Fruit fly (Drosophila melanogaster) whole organism, wandering third instar larva: ENCODE data around the gene Nct.

ENCODE experiments used
- Abd-B ChIP-seq: fragments of >200 bp; optimal IDR thresholded peaks from 2 replicates; lab custom pipeline; 2017; ENCODE audit warnings: missing biosample characterization, missing genetic modification characterization
- CG32264 ChIP-seq: fragments of 200-800 bp; sonication (Bioruptor generic); optimal IDR thresholded peaks from 2 replicates; lab custom pipeline; 2016; ENCODE audit warnings: missing biosample characterization, missing genetic modification characterization
- CG9705 ChIP-seq: fragments of 200-800 bp; sonication (Bioruptor generic); optimal IDR thresholded peaks from 2 replicates; lab custom pipeline; 2018; ENCODE audit warnings: missing biosample characterization, mild to moderate bottlenecking, missing genetic modification characterization
- CrebA ChIP-seq: fragments of 200-800 bp; sonication (Bioruptor generic); optimal IDR thresholded peaks from 2 replicates; lab custom pipeline; 2016; ENCODE audit warnings: missing biosample characterization, mild to moderate bottlenecking, missing genetic modification characterization, borderline replicate concordance
- Dfd ChIP-seq: fragments of >200 bp; optimal IDR thresholded peaks from 2 replicates; lab custom pipeline; 2017; ENCODE audit warnings: missing biosample characterization, missing genetic modification characterization
- Dif ChIP-seq: fragments of 200-275, 200-300 bp; sonication (Bioruptor generic); optimal IDR thresholded peaks from 2 replicates; lab custom pipeline; 2018; ENCODE audit warnings: missing biosample characterization, missing genetic modification characterization; ENCODE audit not compliant: partially characterized antibody
- GATAd ChIP-seq: sonication (Bioruptor generic); optimal IDR thresholded peaks from 2 replicates; lab custom pipeline; 2016; ENCODE audit warnings: missing biosample characterization, missing genetic modification characterization
- HLH106 ChIP-seq: fragments of 200-800 bp; optimal IDR thresholded peaks from 3 replicates; lab custom pipeline; 2019; ENCODE audit warnings: missing biosample characterization, mild to moderate bottlenecking, missing genetic modification characterization, moderate library complexity
- Hr78 ChIP-seq: fragments of >200 bp; optimal IDR thresholded peaks from 2 replicates; lab custom pipeline; 2017; ENCODE audit warnings: missing biosample characterization, missing genetic modification characterization
- Hr83 ChIP-seq: fragments of 200-300 bp; sonication (Bioruptor generic); optimal IDR thresholded peaks from 2 replicates; lab custom pipeline; 2016; ENCODE audit warnings: missing biosample characterization, mild to moderate bottlenecking, missing genetic modification characterization, moderate library complexity; ENCODE audit not compliant: poor library complexity, severe bottlenecking
- Jra ChIP-seq: sonication (Bioruptor generic); optimal IDR thresholded peaks from 2 replicates; lab custom pipeline; 2016; ENCODE audit warnings: missing biosample characterization, missing genetic modification characterization
- Mio ChIP-seq: sonication (Bioruptor generic); optimal IDR thresholded peaks from 2 replicates; lab custom pipeline; 2016; ENCODE audit warnings: missing biosample characterization, missing genetic modification characterization
- Myc ChIP-seq: fragments of >200 bp; optimal IDR thresholded peaks from 2 replicates; lab custom pipeline; 2017
- N ChIP-seq: fragments of >200 bp; optimal IDR thresholded peaks from 2 replicates; lab custom pipeline; 2018; ENCODE audit warnings: missing biosample characterization, missing external identifiers, missing genetic modification characterization
- OdsH ChIP-seq: fragments of 200-800 bp; sonication (Bioruptor generic); optimal IDR thresholded peaks from 2 replicates; lab custom pipeline; 2016; ENCODE audit warnings: missing biosample characterization, mild to moderate bottlenecking, missing genetic modification characterization
- Rel ChIP-seq, 2 experiments: fragments of 200-800 bp; sonication (Bioruptor generic) in 1 of 2; optimal IDR thresholded peaks; 2 replicates in 1 of 2; 3 replicates in 1 of 2; lab custom pipeline; 2016 to 2019; ENCODE audit warnings: mild to moderate bottlenecking in 2 of 2, missing biosample characterization in 2 of 2, missing genetic modification characterization in 2 of 2, moderate library complexity in 1 of 2
- Sp1 ChIP-seq: fragments of 200-800 bp; sonication (Bioruptor generic); optimal IDR thresholded peaks from 3 replicates; lab custom pipeline; 2019; ENCODE audit warnings: missing biosample characterization, mild to moderate bottlenecking, missing genetic modification characterization, moderate library complexity
- br ChIP-seq: fragments of 200-800 bp; sonication (Bioruptor generic); optimal IDR thresholded peaks from 2 replicates; lab custom pipeline; 2016; ENCODE audit warnings: missing biosample characterization, missing genetic modification characterization
- dl ChIP-seq, 2 experiments: fragments of 175-275, 200-275 bp in 1 of 2; fragments of 200-275 bp in 1 of 2; sonication (Bioruptor generic); optimal IDR thresholded peaks; lab custom pipeline; 2018; ENCODE audit warnings: mild to moderate bottlenecking in 2 of 2, missing biosample characterization in 2 of 2, missing genetic modification characterization in 2 of 2, moderate library complexity in 2 of 2; ENCODE audit not compliant: partially characterized antibody in 2 of 2, insufficient read depth in 1 of 2
- dmrt93B ChIP-seq: fragments of 200-800 bp; sonication (Bioruptor generic); optimal IDR thresholded peaks from 2 replicates; lab custom pipeline; 2018; ENCODE audit warnings: missing biosample characterization, mild to moderate bottlenecking, missing genetic modification characterization
- dsf ChIP-seq: sonication (Bioruptor generic); optimal IDR thresholded peaks from 2 replicates; lab custom pipeline; 2016; ENCODE audit warnings: missing biosample characterization, missing genetic modification characterization, borderline replicate concordance
- ey ChIP-seq: fragments of 200-800 bp; sonication (Bioruptor generic); optimal IDR thresholded peaks from 2 replicates; lab custom pipeline; 2016; ENCODE audit warnings: missing biosample characterization, missing genetic modification characterization
- foxo ChIP-seq, 2 experiments: fragments of 200-800 bp; sonication (Bioruptor generic); optimal IDR thresholded peaks; 2 replicates in 1 of 2; 3 replicates in 1 of 2; lab custom pipeline; 2016 to 2017; ENCODE audit warnings: missing biosample characterization in 2 of 2, missing genetic modification characterization in 2 of 2
- fru ChIP-seq: fragments of 200-800 bp; sonication (Bioruptor generic); optimal IDR thresholded peaks from 3 replicates; lab custom pipeline; 2016; ENCODE audit warnings: missing biosample characterization, mild to moderate bottlenecking, missing genetic modification characterization
- h ChIP-seq: fragments of 200-800 bp; sonication (Bioruptor generic); optimal IDR thresholded peaks from 3 replicates; lab custom pipeline; 2016; ENCODE audit warnings: missing biosample characterization, mild to moderate bottlenecking, missing genetic modification characterization
- jim ChIP-seq: fragments of 175-275, 200-325 bp; sonication (Bioruptor generic); optimal IDR thresholded peaks from 2 replicates; lab custom pipeline; 2016; ENCODE audit warnings: missing biosample characterization, mild to moderate bottlenecking, missing genetic modification characterization
- lola ChIP-seq: fragments of >200 bp; optimal IDR thresholded peaks from 2 replicates; lab custom pipeline; 2017; ENCODE audit warnings: missing biosample characterization, missing genetic modification characterization
- pan ChIP-seq: fragments of >200 bp; optimal IDR thresholded peaks from 2 replicates; lab custom pipeline; 2017
- psq ChIP-seq: fragments of 200-800 bp; sonication (Bioruptor generic); optimal IDR thresholded peaks from 3 replicates; lab custom pipeline; 2017; ENCODE audit warnings: missing biosample characterization, mild to moderate bottlenecking, missing genetic modification characterization, moderate library complexity
- rgr ChIP-seq: fragments of 200-800 bp; sonication (Bioruptor generic); optimal IDR thresholded peaks from 3 replicates; lab custom pipeline; 2016; ENCODE audit warnings: missing biosample characterization, mild to moderate bottlenecking, missing genetic modification characterization
- sage ChIP-seq: fragments of 200-800 bp; sonication (Bioruptor generic); optimal IDR thresholded peaks from 2 replicates; lab custom pipeline; 2016; ENCODE audit warnings: missing biosample characterization, mild to moderate bottlenecking, missing genetic modification characterization
- sv ChIP-seq: fragments of 200-800 bp; sonication (Bioruptor generic); optimal IDR thresholded peaks from 3 replicates; lab custom pipeline; 2016; ENCODE audit warnings: missing biosample characterization, missing genetic modification characterization
- usp ChIP-seq: fragments of >200 bp; optimal IDR thresholded peaks from 2 replicates; lab custom pipeline; 2017; ENCODE audit warnings: missing biosample characterization, missing genetic modification characterization
- woc ChIP-seq: sonication (Bioruptor generic); optimal IDR thresholded peaks from 2 replicates; lab custom pipeline; 2016; ENCODE audit warnings: missing biosample characterization, mild to moderate bottlenecking, missing genetic modification characterization

Gene Nct

DNA sequence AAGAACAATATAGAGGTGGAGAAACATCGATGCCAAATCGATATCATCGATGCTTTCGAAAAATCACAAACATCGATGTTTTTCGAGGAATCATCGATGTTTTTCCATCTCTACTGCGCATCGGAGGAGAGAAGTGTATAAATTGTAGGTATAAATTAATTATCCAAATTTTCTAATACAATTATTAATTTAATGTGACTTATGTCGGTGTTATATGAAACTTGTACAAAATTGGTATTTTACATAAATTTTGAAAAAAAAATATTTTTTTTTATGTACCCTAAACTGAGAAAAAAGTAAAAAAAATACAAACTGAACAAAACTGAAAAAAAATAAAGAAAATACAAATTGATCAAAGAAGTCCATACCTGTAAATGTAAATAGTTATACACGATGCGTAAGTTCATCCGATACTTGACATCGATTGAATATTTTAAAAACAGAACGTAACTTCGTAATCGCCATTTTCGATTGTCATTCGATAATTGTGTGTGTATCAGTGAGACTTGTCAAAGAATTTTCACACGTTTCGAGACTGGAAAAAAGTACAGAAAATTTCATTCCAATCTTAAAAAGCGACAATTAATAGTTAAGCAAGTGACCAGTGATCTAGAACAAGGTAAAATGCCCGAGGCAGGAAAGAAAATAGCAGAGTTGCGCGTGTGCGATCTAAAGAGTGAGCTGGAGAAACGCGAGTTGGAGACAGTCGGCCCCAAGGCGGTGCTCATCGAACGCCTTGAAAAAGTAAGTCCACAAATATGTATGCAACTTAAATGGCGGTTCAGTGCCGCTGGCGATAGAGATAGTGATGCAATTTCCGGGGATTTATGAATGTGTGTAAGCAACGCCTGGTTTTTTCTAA lies 34.2 kb upstream of the Nct start, which contains the start of the genes CG5808 and Saf-B:
TSS of gene CG5808 (minus strand) at position 15 of the 862 bp plus-strand sequence.
TSS of gene Saf-B (plus strand) at position 472 of the 862 bp plus-strand sequence.
- TF ChIP-seq Hr83 (GFP tag; lab: Kevin White, UChicago) (peak; percentile 22), Rel (GFP tag; optimal IDR thresholded peaks at IDR 0.05; lab: Kevin White, UChicago) (no peak), Rel (tag; optimal IDR thresholded peaks at IDR 0.05; lab: Kevin White, UChicago) (peak; percentile 19), OdsH (GFP tag; lab: Kevin White, UChicago) (no peak), sage (GFP tag; lab: Kevin White, UChicago) (no peak), HLH106 (tag; lab: Kevin White, UChicago) (no peak), woc (no peak), psq (GFP tag; lab: Kevin White, UChicago) (peak; percentile 27)

DNA sequence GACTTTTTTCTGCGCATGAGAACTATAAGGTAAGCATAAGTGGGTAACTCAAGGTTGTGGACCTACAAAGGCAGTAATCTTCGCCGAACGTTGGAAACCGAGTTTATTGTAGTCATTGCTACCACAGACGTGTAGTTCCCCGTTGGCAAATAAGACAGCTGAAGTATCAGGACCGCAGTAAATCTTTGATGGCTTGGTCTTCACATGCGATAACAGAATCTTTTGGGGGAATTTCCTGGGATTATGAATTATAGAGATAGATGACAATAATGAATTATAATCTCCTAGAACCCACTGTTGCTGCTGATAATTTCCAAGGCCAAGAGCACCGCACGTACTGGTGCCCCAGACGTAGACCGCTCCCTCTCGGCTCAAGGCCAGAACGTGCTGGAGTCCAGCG lies 28.3 kb upstream of the Nct start:
- no peak for TF ChIP-seq Hr78 (GFP tag; lab: Kevin White, UChicago)
- TF ChIP-seq psq (GFP tag; lab: Kevin White, UChicago), result no peak
- no peak for TF ChIP-seq Rel (GFP tag; optimal IDR thresholded peaks at IDR 0.05; lab: Kevin White, UChicago)
- peak; percentile 96 for TF ChIP-seq Rel (tag; optimal IDR thresholded peaks at IDR 0.05; lab: Kevin White, UChicago)

DNA sequence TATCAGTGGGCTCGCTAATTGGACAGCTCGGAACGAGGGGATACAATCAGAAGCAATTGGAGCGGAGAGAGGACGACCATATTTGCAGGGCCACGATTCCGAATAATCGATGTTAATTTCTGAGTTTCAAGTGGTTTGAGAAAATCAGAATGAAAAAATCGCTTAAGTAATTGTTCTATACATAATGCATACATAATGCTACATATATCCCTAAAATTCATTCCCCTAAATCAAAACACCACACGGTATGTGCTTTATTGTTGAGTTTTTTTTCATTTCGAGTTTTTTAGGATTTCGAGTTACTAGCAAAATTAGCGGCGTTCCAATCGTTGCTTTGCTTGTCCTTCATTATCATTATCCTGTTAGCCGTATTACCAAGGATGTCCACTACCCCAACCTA lies 25.9 kb upstream of the Nct start, which contains the start of gene niki:
TSS of gene niki (minus strand) at position 101 of the 400 bp plus-strand sequence.
- TF ChIP-seq ey (GFP tag; lab: Kevin White, UChicago) (no peak), rgr (GFP tag; lab: Kevin White, UChicago) (no peak), Dfd (GFP tag; lab: Kevin White, UChicago) (no peak), Hr83 (GFP tag; lab: Kevin White, UChicago) (no peak), dl (GFP tag; optimal IDR thresholded peaks at IDR 0.05; lab: Kevin White, UChicago; ENCODE audit: insufficient read depth in 1 of 2, partially characterized antibody in 2 of 2) (no peak), Dif (GFP tag; lab: Kevin White, UChicago) (no peak), Sp1 (GFP tag; lab: Kevin White, UChicago) (no peak), lola (GFP tag; lab: Kevin White, UChicago) (no peak), N (GFP tag; lab: Kevin White, UChicago) (no peak), Jra (no peak), fru (GFP tag; lab: Kevin White, UChicago) (no peak), usp (no peak), CrebA (no peak), h (GFP tag; lab: Kevin White, UChicago) (no peak), jim (GFP tag; lab: Kevin White, UChicago) (no peak), pan (no peak)

DNA sequence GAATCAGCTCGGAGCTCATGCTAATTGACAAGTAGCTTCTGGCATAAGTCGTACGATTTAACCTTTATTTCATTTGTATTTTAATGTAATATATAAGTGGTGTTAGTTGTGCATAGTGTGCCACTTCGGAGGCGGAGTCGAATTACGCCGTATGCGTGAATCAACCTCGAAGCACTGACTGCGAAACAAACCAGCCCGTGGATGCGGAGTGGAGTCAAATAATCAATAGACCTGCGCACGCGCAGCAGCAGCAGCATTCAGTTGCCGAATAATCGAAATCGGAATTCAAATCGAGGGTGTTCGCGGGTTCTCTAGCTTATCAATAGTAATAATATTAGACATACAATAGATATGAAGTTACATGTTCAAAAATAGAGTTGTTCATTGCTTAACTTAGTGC lies 23.2 kb upstream of the Nct start, which contains the start of gene RabX4:
TSS of gene RabX4 (minus strand) at position 176 of the 400 bp plus-strand sequence.
- TF ChIP-seq jim (GFP tag; lab: Kevin White, UChicago) (no peak), HLH106 (tag; lab: Kevin White, UChicago) (no peak), Dfd (GFP tag; lab: Kevin White, UChicago) (no peak), GATAd (GFP tag; lab: Kevin White, UChicago) (no peak), dmrt93B (no peak), Abd-B (no peak), br (no peak), Mio (GFP tag; lab: Kevin White, UChicago) (no peak)

DNA sequence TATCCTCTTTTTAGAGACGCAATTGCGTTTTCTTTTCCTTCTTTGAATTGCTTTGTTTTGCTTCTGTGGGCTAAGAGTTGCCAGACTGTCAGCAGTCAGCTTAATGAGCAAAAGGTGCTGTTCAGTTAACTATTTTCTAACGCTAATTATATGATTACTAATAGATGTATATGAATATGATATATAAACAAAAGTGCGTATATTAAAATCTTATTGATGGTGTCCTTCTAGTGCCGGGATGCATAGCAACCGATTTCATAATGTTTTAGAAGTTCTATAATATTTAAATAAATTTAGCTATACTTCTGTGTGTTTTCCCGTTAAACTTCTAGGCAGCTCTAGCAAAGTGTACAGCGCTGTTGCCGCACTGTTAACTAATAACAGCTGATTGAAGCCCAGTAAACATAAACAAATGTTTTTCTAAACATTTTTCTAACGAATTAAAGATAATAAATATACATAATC lies 21.5 kb upstream of the Nct start, which contains the start of the genes Kaz and CG43273:
TSS of gene Kaz (minus strand) at position 73 of the 465 bp plus-strand sequence.
TSS of gene CG43273 (plus strand) at position 415 of the 465 bp plus-strand sequence.
- TF ChIP-seq ey (GFP tag; lab: Kevin White, UChicago) (peak; percentile 42), sv (peak; percentile 15), HLH106 (tag; lab: Kevin White, UChicago) (peak; percentile 81), dsf (GFP tag; lab: Kevin White, UChicago) (no peak), Myc (peak; percentile 99), CG9705 (GFP tag; lab: Kevin White, UChicago) (peak; percentile 64), OdsH (GFP tag; lab: Kevin White, UChicago) (peak; percentile 49), Hr83 (GFP tag; lab: Kevin White, UChicago) (no peak), Mio (GFP tag; lab: Kevin White, UChicago) (no peak), foxo (GFP tag; optimal IDR thresholded peaks at IDR 0.05; lab: Kevin White, UChicago) (peak in 1 of 2 experiments; percentile 68), CG32264 (GFP tag; lab: Kevin White, UChicago) (no peak), woc (peak; percentile 78), sage (GFP tag; lab: Kevin White, UChicago) (peak; percentile 68), psq (GFP tag; lab: Kevin White, UChicago) (peak; percentile 75)
